Worm (Caenorhabditis elegans) whole organism, young adult: ENCODE results near the gene txt-13.

Experiments used
- B0035.1 ChIP-seq: sonication (generic microtip); optimal IDR thresholded peaks from 2 replicates; lab custom pipeline; 2016; ENCODE audit warnings: missing genetic modification characterization, mild to moderate bottlenecking, missing compliant biosample characterization, missing genotype, missing genetic modification reagents
- B0336.3 ChIP-seq: fragments of 200-800 bp; sonication (Bioruptor generic); IDR thresholded peaks from 2 replicates; pipeline ENCODE4 v1.3.6; 2022; ENCODE audit warnings: missing genetic modification characterization, missing compliant biosample characterization
- C17E4.6 ChIP-seq: fragments of 200-800 bp; sonication (Bioruptor generic); IDR thresholded peaks from 2 replicates; pipeline ENCODE4 v1.3.6; 2022; ENCODE audit warnings: missing genetic modification reagents, missing genetic modification characterization, missing compliant biosample characterization
- D2030.7 ChIP-seq: fragments of 200-800 bp; sonication (Bioruptor generic); IDR thresholded peaks from 2 replicates; pipeline ENCODE4 v1.3.6; 2022; ENCODE audit warnings: missing genetic modification reagents, missing genetic modification characterization, missing compliant biosample characterization
- F22D6.2 ChIP-seq: sonication (generic microtip); optimal IDR thresholded peaks from 2 replicates; lab custom pipeline; 2016; ENCODE audit warnings: mild to moderate bottlenecking, missing genetic modification characterization, missing compliant biosample characterization
- F33H1.4 ChIP-seq: fragments of 200-800 bp; sonication (Bioruptor generic); IDR thresholded peaks from 2 replicates; pipeline ENCODE4 v1.3.6; 2022; ENCODE audit warnings: missing genetic modification reagents, missing genetic modification characterization, missing compliant biosample characterization
- F49E8.2 ChIP-seq: sonication (generic microtip); optimal IDR thresholded peaks from 3 replicates; lab custom pipeline; 2017; ENCODE audit warnings: missing genetic modification characterization, mild to moderate bottlenecking, missing compliant biosample characterization, antibody characterized with exemption, moderate library complexity; ENCODE audit not compliant: insufficient read depth
- F52B5.7 ChIP-seq: sonication (generic microtip); optimal IDR thresholded peaks from 2 replicates; lab custom pipeline; 2016; ENCODE audit warnings: mild to moderate bottlenecking, missing genetic modification characterization, missing compliant biosample characterization
- K12H6.12 ChIP-seq: fragments of 200-800 bp; sonication (Bioruptor generic); optimal IDR thresholded peaks from 2 replicates; lab custom pipeline; 2018; ENCODE audit warnings: mild to moderate bottlenecking, missing genetic modification characterization, missing compliant biosample characterization
- T26A5.8 ChIP-seq: sonication (generic microtip); optimal IDR thresholded peaks from 2 replicates; lab custom pipeline; 2016; ENCODE audit warnings: missing genetic modification characterization, missing compliant biosample characterization
- Y53F4B.3 ChIP-seq: fragments of 200-800 bp; sonication (Bioruptor generic); IDR thresholded peaks from 2 replicates; pipeline ENCODE4 v1.3.6; 2022; ENCODE audit warnings: missing genetic modification reagents, missing genetic modification characterization, missing compliant biosample characterization
- Y56A3A.18 ChIP-seq: fragments of 200-800 bp; sonication (Bioruptor generic); IDR thresholded peaks from 2 replicates; pipeline ENCODE4 v1.3.6; 2022; ENCODE audit warnings: missing genetic modification reagents, missing genetic modification characterization, missing compliant biosample characterization
- aptf-2 ChIP-seq: fragments of 200-800 bp; sonication (Bioruptor generic); conservative IDR thresholded peaks from 2 replicates; pipeline ENCODE4 v1.3.6; 2022; ENCODE audit warnings: missing genetic modification reagents, missing genetic modification characterization, missing compliant biosample characterization
- atf-7 ChIP-seq: sonication (generic microtip); optimal IDR thresholded peaks from 2 replicates; lab custom pipeline; 2017; ENCODE audit warnings: mild to moderate bottlenecking, missing genetic modification characterization, missing compliant biosample characterization
- attf-5 ChIP-seq: fragments of 200-800 bp; sonication (Bioruptor generic); optimal IDR thresholded peaks from 2 replicates; lab custom pipeline; 2018; ENCODE audit warnings: mild to moderate bottlenecking, missing genetic modification characterization, missing compliant biosample characterization
- bed-2 ChIP-seq: fragments of 200-800 bp; sonication (Bioruptor generic); IDR thresholded peaks from 2 replicates; pipeline ENCODE4 v1.3.6; 2022; ENCODE audit warnings: missing genetic modification reagents, missing genetic modification characterization, missing compliant biosample characterization
- cebp-1 ChIP-seq, 2 experiments: fragments of 200-800 bp in 1 of 2; sonication (Bioruptor generic) in 1 of 2; sonication (generic microtip) in 1 of 2; IDR thresholded peaks in 1 of 2; optimal IDR thresholded peaks in 1 of 2; 2 replicates each; pipeline versions ENCODE4 v1.3.6 to Lab custom; 2017 to 2022; ENCODE audit warnings: missing compliant biosample characterization in 2 of 2, missing genetic modification characterization in 2 of 2, mild to moderate bottlenecking in 1 of 2, missing genetic modification reagents in 1 of 2, moderate library complexity in 1 of 2
- ceh-100 ChIP-seq: fragments of 200-800 bp; sonication (Bioruptor generic); IDR thresholded peaks from 2 replicates; pipeline ENCODE4 v1.3.6; 2022; ENCODE audit warnings: missing genetic modification reagents, missing genetic modification characterization, missing compliant biosample characterization
- ceh-58 ChIP-seq: fragments of 200-800 bp; sonication (Bioruptor generic); IDR thresholded peaks from 2 replicates; pipeline ENCODE4 v1.3.6; 2022; ENCODE audit warnings: missing genetic modification characterization, missing compliant biosample characterization
- ceh-91 ChIP-seq: fragments of 200-800 bp; sonication (Bioruptor generic); IDR thresholded peaks from 2 replicates; pipeline ENCODE4 v1.3.6; 2022; ENCODE audit warnings: missing genetic modification reagents, missing genetic modification characterization, missing compliant biosample characterization
- dpl-1 ChIP-seq: fragments of 150-350 bp; optimal IDR thresholded peaks from 2 replicates; lab custom pipeline; 2014; ENCODE audit warnings: missing biosample characterization, missing genetic modification reagents, missing genetic modification characterization
- egl-18 ChIP-seq: fragments of 200-800 bp; sonication (Bioruptor generic); IDR thresholded peaks from 2 replicates; pipeline ENCODE4 v1.3.6; 2022; ENCODE audit warnings: missing genetic modification reagents, missing genetic modification characterization, missing compliant biosample characterization
- fkh-3 ChIP-seq: sonication (generic microtip); optimal IDR thresholded peaks from 2 replicates; lab custom pipeline; 2016; ENCODE audit warnings: mild to moderate bottlenecking, missing genetic modification characterization, missing compliant biosample characterization
- hlh-12 ChIP-seq: sonication (generic microtip); optimal IDR thresholded peaks from 2 replicates; lab custom pipeline; 2016; ENCODE audit warnings: missing genetic modification characterization, missing compliant biosample characterization
- hsf-1 ChIP-seq: fragments of 200-800 bp; sonication (Bioruptor generic); IDR thresholded peaks from 2 replicates; pipeline ENCODE4 v1.3.6; 2022; ENCODE audit warnings: missing genetic modification reagents, missing genetic modification characterization, missing compliant biosample characterization
- let-607 ChIP-seq, 2 experiments: fragments of 200-800 bp in 1 of 2; sonication (Bioruptor generic) in 1 of 2; sonication (generic microtip) in 1 of 2; optimal IDR thresholded peaks; 2 replicates each; lab custom pipeline; 2016 to 2018; ENCODE audit warnings: mild to moderate bottlenecking in 2 of 2, missing compliant biosample characterization in 2 of 2, missing genetic modification characterization in 2 of 2, moderate library complexity in 2 of 2, missing genotype in 1 of 2
- lin-26 ChIP-seq: fragments of 200-800 bp; sonication (Bioruptor generic); IDR thresholded peaks from 2 replicates; pipeline ENCODE4 v1.3.6; 2022; ENCODE audit warnings: missing genetic modification reagents, missing genetic modification characterization, missing compliant biosample characterization
- lin-35 ChIP-seq, 3 experiments: fragments of 150-350 bp in 2 of 3; sonication (generic microtip) in 1 of 3; optimal IDR thresholded peaks; 2 replicates each; lab custom pipeline; 2014 to 2018; ENCODE audit warnings: missing biosample characterization in 3 of 3, missing genetic modification characterization in 3 of 3, missing genetic modification reagents in 3 of 3
- lin-54 ChIP-seq: fragments of 200-800 bp; sonication (Bioruptor generic); optimal IDR thresholded peaks from 2 replicates; lab custom pipeline; 2018; ENCODE audit warnings: mild to moderate bottlenecking, missing genetic modification characterization, missing compliant biosample characterization
- lir-1 ChIP-seq: fragments of 200-800 bp; sonication (Bioruptor generic); conservative IDR thresholded peaks from 2 replicates; pipeline ENCODE4 v1.3.6; 2022; ENCODE audit warnings: missing genetic modification reagents, missing genetic modification characterization, missing compliant biosample characterization
- lsy-27 ChIP-seq: sonication (generic microtip); optimal IDR thresholded peaks from 2 replicates; lab custom pipeline; 2017; ENCODE audit warnings: missing genetic modification characterization, mild to moderate bottlenecking, missing compliant biosample characterization, antibody characterized with exemption, missing genotype, borderline replicate concordance; ENCODE audit not compliant: insufficient read depth
- madf-10 ChIP-seq: sonication (generic microtip); optimal IDR thresholded peaks from 2 replicates; lab custom pipeline; 2016; ENCODE audit warnings: mild to moderate bottlenecking, missing genetic modification characterization, missing compliant biosample characterization
- madf-8 ChIP-seq: fragments of 200-800 bp; sonication (Bioruptor generic); conservative IDR thresholded peaks from 2 replicates; pipeline ENCODE4 v1.3.6; 2022; ENCODE audit warnings: missing genetic modification reagents, missing genetic modification characterization, missing compliant biosample characterization
- nhr-27 ChIP-seq: fragments of 200-800 bp; sonication (Bioruptor generic); optimal IDR thresholded peaks from 2 replicates; lab custom pipeline; 2018; ENCODE audit warnings: mild to moderate bottlenecking, missing genetic modification characterization, moderate library complexity, missing compliant biosample characterization
- nhr-80 ChIP-seq: sonication (generic microtip); optimal IDR thresholded peaks from 2 replicates; lab custom pipeline; 2016; ENCODE audit warnings: missing genetic modification characterization, missing compliant biosample characterization
- pbrm-1 ChIP-seq: fragments of 200-800 bp; sonication (Bioruptor generic); IDR thresholded peaks from 2 replicates; pipeline ENCODE4 v1.3.6; 2022; ENCODE audit warnings: missing genetic modification reagents, missing genetic modification characterization, missing compliant biosample characterization
- rpc-1 ChIP-seq, 2 experiments: fragments of 150-350 bp in 1 of 2; sonication (generic microtip) in 1 of 2; optimal IDR thresholded peaks; 2 replicates each; lab custom pipeline; 2014 to 2018; ENCODE audit warnings: missing biosample characterization in 1 of 2, missing genetic modification characterization in 1 of 2, missing genetic modification reagents in 1 of 2, missing genotype in 1 of 2
- sdz-38 ChIP-seq: sonication (generic microtip); optimal IDR thresholded peaks from 2 replicates; lab custom pipeline; 2016; ENCODE audit warnings: missing genotype, missing genetic modification characterization, missing compliant biosample characterization
- snpc-4 ChIP-seq, 5 experiments: fragments of 150-350 bp in 1 of 5; sonication (generic microtip) in 4 of 5; optimal IDR thresholded peaks; 2 replicates each; lab custom pipeline; 2014 to 2018; ENCODE audit warnings: missing genetic modification characterization in 5 of 5, missing biosample characterization in 3 of 5, antibody characterized with exemption in 2 of 5, mild to moderate bottlenecking in 2 of 5, missing compliant biosample characterization in 2 of 5, missing genotype in 2 of 5, moderate library complexity in 2 of 5, missing genetic modification reagents in 1 of 5
- sptf-2 ChIP-seq: fragments of 200-800 bp; sonication (Bioruptor generic); optimal IDR thresholded peaks from 2 replicates; lab custom pipeline; 2018; ENCODE audit warnings: mild to moderate bottlenecking, missing genetic modification characterization, missing compliant biosample characterization
- tbx-9 ChIP-seq: sonication (generic microtip); optimal IDR thresholded peaks from 2 replicates; lab custom pipeline; 2016; ENCODE audit warnings: borderline replicate concordance, missing genetic modification characterization, inconsistent platforms, missing compliant biosample characterization
- unc-130 ChIP-seq: sonication (generic microtip); optimal IDR thresholded peaks from 2 replicates; lab custom pipeline; 2016; ENCODE audit warnings: missing genetic modification reagents, missing genetic modification characterization, missing compliant biosample characterization
- zfh-2 ChIP-seq: fragments of 200-800 bp; sonication (Bioruptor generic); conservative IDR thresholded peaks from 2 replicates; pipeline ENCODE4 v1.3.6; 2022; ENCODE audit warnings: missing genetic modification reagents, missing genetic modification characterization, missing compliant biosample characterization
- ztf-22 ChIP-seq: fragments of 200-800 bp; sonication (Bioruptor generic); optimal IDR thresholded peaks from 2 replicates; lab custom pipeline; 2018; ENCODE audit warnings: mild to moderate bottlenecking, missing genetic modification characterization, moderate library complexity, missing compliant biosample characterization
- ztf-26 ChIP-seq: sonication (generic microtip); optimal IDR thresholded peaks from 2 replicates; lab custom pipeline; 2017; ENCODE audit warnings: missing genetic modification characterization, missing compliant biosample characterization
- ztf-28 ChIP-seq: fragments of 200-800 bp; sonication (Bioruptor generic); IDR thresholded peaks from 2 replicates; pipeline ENCODE4 v1.3.6; 2022; ENCODE audit warnings: missing genetic modification reagents, missing genetic modification characterization, missing compliant biosample characterization

The txt-13 gene

DNA sequence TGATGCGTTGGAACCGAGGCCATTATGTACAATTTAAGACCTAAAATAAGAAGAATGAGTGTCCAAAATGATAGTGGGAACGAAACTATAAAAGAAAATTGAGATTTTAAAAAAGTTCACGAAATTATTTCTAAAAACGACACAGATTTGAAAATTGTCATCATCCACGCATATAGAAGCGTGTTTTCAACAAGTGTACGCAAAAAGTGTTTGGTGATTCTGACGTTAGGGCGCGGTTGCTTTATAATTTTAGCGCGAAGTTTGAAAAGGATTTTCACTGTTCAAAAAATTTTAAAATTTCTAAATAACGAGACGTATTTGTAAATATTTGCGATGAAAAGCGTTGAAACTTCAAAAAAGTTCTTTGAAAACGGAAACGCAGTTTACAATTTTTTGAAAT is 7.0 kb upstream of the txt-13 start, which contains the start of gene cdc-48.1 (continued):
- TF ChIP-seq D2030.7 (GFP tag; lab: Robert Waterston, UW) = peak; percentile 99
- peak; percentile 95 for TF ChIP-seq B0035.1
- peak; percentile 99 for TF ChIP-seq lir-1
- peak; percentile 94 for TF ChIP-seq cebp-1 (GFP tag; IDR thresholded peaks at IDR 0.05; lab: Robert Waterston, UW)
- TF ChIP-seq cebp-1 (tag; optimal IDR thresholded peaks at IDR 0.05; lab: Kevin White, UChicago) = peak; percentile 98
- no peak for TF ChIP-seq tbx-9 (tag; lab: Kevin White, UChicago)
- peak; percentile 99 for TF ChIP-seq atf-7 (tag; lab: Kevin White, UChicago)
- peak; percentile 94 for TF ChIP-seq hsf-1 (GFP tag; lab: Robert Waterston, UW)
- TF ChIP-seq sptf-2 (GFP tag; lab: Kevin White, UChicago) = peak; percentile 20
- TF ChIP-seq T26A5.8 (tag; lab: Kevin White, UChicago) = peak; percentile 56
- peak; percentile 90 for TF ChIP-seq aptf-2
- TF ChIP-seq ceh-58 (GFP tag; lab: Robert Waterston, UW) = 0 out of 2 replicates have a peak, but pooled peaks have one; percentile 88
- peak; percentile 91 for TF ChIP-seq snpc-4 (GFP tag; optimal IDR thresholded peaks at IDR 0.05; lab: Kevin White, UChicago)
- peak; percentile 92 to 95 (median 93) for TF ChIP-seq snpc-4 (tag; optimal IDR thresholded peaks at IDR 0.05; lab: Kevin White, UChicago)
- TF ChIP-seq lin-54 (GFP tag; lab: Kevin White, UChicago) = peak; percentile 100
- TF ChIP-seq unc-130 = peak; percentile 98
- TF ChIP-seq K12H6.12 (tag; lab: Kevin White, UChicago) = peak; percentile 100
- peak; percentile 99 for TF ChIP-seq ceh-91 (GFP tag; lab: Robert Waterston, UW)
- TF ChIP-seq F49E8.2 (tag; lab: Kevin White, UChicago) = peak; percentile 99
- peak; percentile 96 for TF ChIP-seq F33H1.4 (GFP tag; lab: Robert Waterston, UW)
- TF ChIP-seq madf-10 (tag; lab: Kevin White, UChicago) = peak; percentile 97
- peak; percentile 99 for TF ChIP-seq ztf-26
- TF ChIP-seq rpc-1 (optimal IDR thresholded peaks at IDR 0.05; lab: Kevin White, UChicago) = peak; percentile 18
- peak; percentile 14 for TF ChIP-seq rpc-1 (tag; optimal IDR thresholded peaks at IDR 0.05; lab: Kevin White, UChicago)
- no peak for TF ChIP-seq zfh-2 (GFP tag; lab: Robert Waterston, UW)
- peak; percentile 97 for TF ChIP-seq ztf-22 (GFP tag; lab: Kevin White, UChicago)
- peak; percentile 59 for TF ChIP-seq fkh-3
- peak; percentile 98 for TF ChIP-seq B0336.3 (GFP tag; lab: Robert Waterston, UW)
- no peak for TF ChIP-seq hlh-12 (tag; lab: Kevin White, UChicago)
- TF ChIP-seq C17E4.6 (GFP tag; lab: Robert Waterston, UW) = peak; percentile 99
- peak; percentile 100 for TF ChIP-seq pbrm-1
- TF ChIP-seq lsy-27 (tag; lab: Kevin White, UChicago) = peak; percentile 70
- TF ChIP-seq bed-2 = peak; percentile 95
- TF ChIP-seq madf-8 (GFP tag; lab: Robert Waterston, UW) = peak; percentile 94
- peak; percentile 98 to 100 (median 100) for TF ChIP-seq lin-35 (GFP tag; optimal IDR thresholded peaks at IDR 0.05; lab: Kevin White, UChicago)
- peak; percentile 97 for TF ChIP-seq ztf-28 (GFP tag; lab: Robert Waterston, UW)
- peak; percentile 100 for TF ChIP-seq attf-5
- peak; percentile 99 for TF ChIP-seq egl-18 (GFP tag; lab: Robert Waterston, UW)
- peak; percentile 98 for TF ChIP-seq F52B5.7 (tag; lab: Kevin White, UChicago)
- peak; percentile 85 for TF ChIP-seq nhr-27 (tag; lab: Kevin White, UChicago)
- peak; percentile 94 for TF ChIP-seq ceh-100 (GFP tag; lab: Robert Waterston, UW)
- peak; percentile 95 for TF ChIP-seq lin-26
- TF ChIP-seq nhr-80 (tag; lab: Kevin White, UChicago) = peak; percentile 98
- no peak for TF ChIP-seq sdz-38 (tag; lab: Kevin White, UChicago)
- peak; percentile 97 for TF ChIP-seq Y56A3A.18 (GFP tag; lab: Robert Waterston, UW)
- peak; percentile 100 for TF ChIP-seq dpl-1
- peak; percentile 95 for TF ChIP-seq F22D6.2
- TF ChIP-seq let-607 (tag; optimal IDR thresholded peaks at IDR 0.05; lab: Kevin White, UChicago) = peak; percentile 98
- TF ChIP-seq Y53F4B.3 (GFP tag; lab: Robert Waterston, UW) = peak; percentile 94
